Fruit fly (Drosophila melanogaster) whole organism, embryonic: ENCODE measurements around the gene CG12691.

Source experiments
- Asciz ChIP-seq: fragments of 200-800 bp; sonication (Bioruptor generic); optimal IDR thresholded peaks from 2 replicates; lab custom pipeline; 2017; ENCODE audit warnings: missing biosample characterization, mild to moderate bottlenecking, missing genetic modification characterization, missing genetic modification reagents
- CG10565 ChIP-seq: fragments of 200-800 bp; sonication (Bioruptor generic); optimal IDR thresholded peaks from 3 replicates; lab custom pipeline; 2016; ENCODE audit warnings: missing biosample characterization, mild to moderate bottlenecking, missing genetic modification characterization
- CG12299 ChIP-seq: fragments of 200-800 bp; sonication (Bioruptor generic); optimal IDR thresholded peaks from 2 replicates; lab custom pipeline; 2018; ENCODE audit warnings: missing biosample characterization, mild to moderate bottlenecking, missing genetic modification characterization
- CG12942 ChIP-seq: fragments of 200-800 bp; sonication (Bioruptor generic); optimal IDR thresholded peaks from 3 replicates; lab custom pipeline; 2016; ENCODE audit warnings: missing biosample characterization, missing genetic modification characterization
- CG14014 ChIP-seq: fragments of 200-800 bp; sonication (Bioruptor generic); IDR thresholded peaks from 2 replicates; pipeline ENCODE4 v1.3.6; 2022; ENCODE audit warnings: missing biosample characterization, missing genetic modification characterization
- CG15269 ChIP-seq: fragments of 200-800 bp; sonication (Bioruptor generic); optimal IDR thresholded peaks from 2 replicates; lab custom pipeline; 2018; ENCODE audit warnings: missing biosample characterization, mild to moderate bottlenecking, missing genetic modification characterization, moderate library complexity
- CG1529 ChIP-seq: fragments of 200-800 bp; sonication (Bioruptor generic); optimal IDR thresholded peaks from 3 replicates; lab custom pipeline; 2018; ENCODE audit warnings: missing biosample characterization, missing genetic modification characterization
- CG15514 ChIP-seq: fragments of 200-800 bp; sonication (Bioruptor generic); optimal IDR thresholded peaks from 3 replicates; lab custom pipeline; 2017; ENCODE audit warnings: missing biosample characterization, missing genetic modification characterization, mild to moderate bottlenecking, moderate library complexity, missing genetic modification reagents
- CG2120 ChIP-seq: fragments of 200-800 bp; sonication (Bioruptor generic); optimal IDR thresholded peaks from 3 replicates; lab custom pipeline; 2016; ENCODE audit warnings: missing biosample characterization, missing genetic modification characterization
- CG2129 ChIP-seq: fragments of 200-800 bp; sonication (Bioruptor generic); IDR thresholded peaks from 2 replicates; pipeline ENCODE4 v1.3.6; 2022; ENCODE audit warnings: missing biosample characterization, missing genetic modification characterization; ENCODE audit not compliant: partially characterized antibody
- CG2202 ChIP-seq: fragments of 200-800 bp; sonication (Bioruptor generic); optimal IDR thresholded peaks from 2 replicates; lab custom pipeline; 2018; ENCODE audit warnings: missing biosample characterization, mild to moderate bottlenecking, missing genetic modification characterization
- CG2678 ChIP-seq: fragments of 200-800 bp; sonication (Bioruptor generic); optimal IDR thresholded peaks from 3 replicates; lab custom pipeline; 2019; ENCODE audit warnings: missing biosample characterization, mild to moderate bottlenecking, missing genetic modification characterization, moderate library complexity
- CG4730 ChIP-seq: fragments of 200-800 bp; sonication (Bioruptor generic); IDR thresholded peaks from 2 replicates; pipeline ENCODE4 v1.3.6; 2022; ENCODE audit warnings: missing biosample characterization, missing genetic modification characterization
- CG5180 ChIP-seq: fragments of 200-800 bp; sonication (Bioruptor generic); optimal IDR thresholded peaks from 3 replicates; lab custom pipeline; 2017; ENCODE audit warnings: missing biosample characterization, missing genetic modification characterization, mild to moderate bottlenecking, moderate library complexity, missing genetic modification reagents
- CG7556 ChIP-seq: fragments of 200-800 bp; sonication (Bioruptor generic); optimal IDR thresholded peaks from 2 replicates; lab custom pipeline; 2017; ENCODE audit warnings: missing biosample characterization, mild to moderate bottlenecking, missing genetic modification characterization
- CG7745 ChIP-seq: fragments of 200-800 bp; sonication (Bioruptor generic); optimal IDR thresholded peaks from 2 replicates; lab custom pipeline; 2018; ENCODE audit warnings: missing biosample characterization, mild to moderate bottlenecking, missing genetic modification characterization, moderate library complexity
- CG8765 ChIP-seq: fragments of 200-800 bp; sonication (Bioruptor generic); IDR thresholded peaks from 2 replicates; pipeline ENCODE4 v1.3.6; 2022; ENCODE audit warnings: missing biosample characterization, missing genetic modification characterization
- CG9609 ChIP-seq: fragments of 200-800 bp; sonication (Bioruptor generic); optimal IDR thresholded peaks from 3 replicates; lab custom pipeline; 2016; ENCODE audit warnings: missing biosample characterization, missing genetic modification characterization
- CG9932 ChIP-seq: fragments of 200-800 bp; sonication (Bioruptor generic); IDR thresholded peaks from 2 replicates; pipeline ENCODE4 v1.3.6; 2022; ENCODE audit warnings: missing biosample characterization, missing genetic modification characterization
- CHES-1-like ChIP-seq: fragments of 200-800 bp; sonication (Bioruptor generic); optimal IDR thresholded peaks from 2 replicates; lab custom pipeline; 2016; ENCODE audit warnings: missing biosample characterization, missing genetic modification characterization
- Chrac-16 ChIP-seq: fragments of 200-800 bp; sonication (Bioruptor generic); optimal IDR thresholded peaks from 3 replicates; lab custom pipeline; 2016; ENCODE audit warnings: missing biosample characterization, missing genetic modification characterization
- E2f1 ChIP-seq: fragments of 200-800 bp; sonication (Bioruptor generic); IDR thresholded peaks from 2 replicates; pipeline ENCODE4 v1.3.6; 2022; ENCODE audit warnings: missing biosample characterization, missing genetic modification characterization
- E2f2 ChIP-seq: fragments of 200-800 bp; sonication (Bioruptor generic); IDR thresholded peaks from 2 replicates; pipeline ENCODE4 v1.3.6; 2022; ENCODE audit warnings: missing biosample characterization, missing genetic modification characterization
- HHEX ChIP-seq: fragments of 200-800 bp; sonication (Bioruptor generic); optimal IDR thresholded peaks from 3 replicates; lab custom pipeline; 2017; ENCODE audit warnings: missing biosample characterization, mild to moderate bottlenecking, missing genetic modification characterization, missing genetic modification reagents
- Hey ChIP-seq: fragments of 200-800 bp; sonication (Bioruptor generic); optimal IDR thresholded peaks from 3 replicates; lab custom pipeline; 2018; ENCODE audit warnings: missing biosample characterization, mild to moderate bottlenecking, missing genetic modification characterization
- HmgZ ChIP-seq: fragments of 200-800 bp; sonication (Bioruptor generic); optimal IDR thresholded peaks from 2 replicates; lab custom pipeline; 2018; ENCODE audit warnings: missing biosample characterization, mild to moderate bottlenecking, missing genetic modification characterization
- NC2β ChIP-seq: fragments of 200-800 bp; sonication (Bioruptor generic); optimal IDR thresholded peaks from 2 replicates; lab custom pipeline; 2016; ENCODE audit warnings: missing biosample characterization, missing genetic modification characterization
- Oaz ChIP-seq: fragments of 200-800 bp; sonication (Bioruptor generic); IDR thresholded peaks from 2 replicates; pipeline ENCODE4 v1.3.6; 2022; ENCODE audit warnings: missing biosample characterization, missing genetic modification characterization
- Pdp1 ChIP-seq, 2 experiments: fragments of 200-800 bp; sonication (Bioruptor generic); optimal IDR thresholded peaks; 3 replicates each; lab custom pipeline; 2016; ENCODE audit warnings: missing biosample characterization in 2 of 2, missing genetic modification characterization in 2 of 2, mild to moderate bottlenecking in 1 of 2, moderate library complexity in 1 of 2
- Scr ChIP-seq: fragments of 200-800 bp; sonication (Bioruptor generic); IDR thresholded peaks from 2 replicates; pipeline ENCODE4 v1.3.6; 2022; ENCODE audit warnings: missing biosample characterization, missing genetic modification characterization; ENCODE audit not compliant: partially characterized antibody
- Six4 ChIP-seq: fragments of 200-800 bp; sonication (Bioruptor generic); optimal IDR thresholded peaks from 2 replicates; lab custom pipeline; 2016; ENCODE audit warnings: missing biosample characterization, missing genetic modification characterization
- Tbp ChIP-seq: fragments of >200 bp; optimal IDR thresholded peaks from 2 replicates; lab custom pipeline; 2018; ENCODE audit warnings: missing biosample characterization, missing genetic modification characterization
- ab ChIP-seq: fragments of 200-800 bp; sonication (Bioruptor generic); optimal IDR thresholded peaks from 2 replicates; lab custom pipeline; 2016; ENCODE audit warnings: missing biosample characterization, missing genetic modification characterization
- al ChIP-seq: fragments of 200-800 bp; sonication (Bioruptor generic); IDR thresholded peaks from 2 replicates; pipeline ENCODE4 v1.3.6; 2022; ENCODE audit warnings: missing biosample characterization, missing genetic modification characterization
- ara ChIP-seq: fragments of 200-800 bp; sonication (Bioruptor generic); IDR thresholded peaks from 2 replicates; pipeline ENCODE4 v1.3.6; 2022; ENCODE audit warnings: missing biosample characterization, missing genetic modification characterization
- bsh ChIP-seq, 2 experiments: fragments of 200-800 bp; sonication (Bioruptor generic); optimal IDR thresholded peaks; 2 replicates each; lab custom pipeline; 2017 to 2018; ENCODE audit warnings: mild to moderate bottlenecking in 2 of 2, missing biosample characterization in 2 of 2, missing genetic modification characterization in 2 of 2, moderate library complexity in 1 of 2
- ems ChIP-seq: fragments of 200-800 bp; sonication (Bioruptor generic); optimal IDR thresholded peaks from 3 replicates; lab custom pipeline; 2016; ENCODE audit warnings: missing biosample characterization, missing genetic modification characterization
- fd96Cb ChIP-seq: fragments of 200-800 bp; sonication (Bioruptor generic); optimal IDR thresholded peaks from 2 replicates; lab custom pipeline; 2018; ENCODE audit warnings: missing biosample characterization, mild to moderate bottlenecking, missing genetic modification characterization, moderate library complexity
- fu2 ChIP-seq: fragments of 200-800 bp; sonication (Bioruptor generic); optimal IDR thresholded peaks from 2 replicates; lab custom pipeline; 2016; ENCODE audit warnings: missing biosample characterization, missing genetic modification characterization
- gce ChIP-seq: fragments of 200-800 bp; sonication (Bioruptor generic); IDR thresholded peaks from 3 replicates; pipeline ENCODE4 v1.3.6; 2022; ENCODE audit warnings: missing biosample characterization, missing genetic modification characterization
- gem ChIP-seq: fragments of 200-800 bp; sonication (Bioruptor generic); optimal IDR thresholded peaks from 2 replicates; lab custom pipeline; 2019; ENCODE audit warnings: missing biosample characterization, mild to moderate bottlenecking, missing genetic modification characterization, moderate library complexity
- grau ChIP-seq: fragments of 200-800 bp; optimal IDR thresholded peaks from 3 replicates; lab custom pipeline; 2019; ENCODE audit warnings: missing biosample characterization, mild to moderate bottlenecking, missing genetic modification characterization, moderate library complexity
- jumu ChIP-seq: fragments of 200-800 bp; sonication (Bioruptor generic); optimal IDR thresholded peaks from 3 replicates; lab custom pipeline; 2016; ENCODE audit warnings: missing biosample characterization, missing genetic modification characterization
- maf-S ChIP-seq: fragments of 200-800 bp; sonication (Bioruptor generic); optimal IDR thresholded peaks from 2 replicates; lab custom pipeline; 2016; ENCODE audit warnings: missing biosample characterization, missing genetic modification characterization
- mam ChIP-seq: fragments of 200-800 bp; sonication (Bioruptor generic); optimal IDR thresholded peaks from 3 replicates; lab custom pipeline; 2016; ENCODE audit warnings: missing biosample characterization, missing genetic modification characterization
- pan ChIP-seq, 4 experiments: fragments of >200 bp in 3 of 4; fragments of 200-800 bp in 1 of 4; sonication (Bioruptor generic) in 1 of 4; optimal IDR thresholded peaks in 3 of 4; IDR thresholded peaks in 1 of 4; 2 replicates each; pipeline versions ENCODE4 v1.3.6 to Lab custom; 2017 to 2022; ENCODE audit warnings: missing biosample characterization in 2 of 4, missing genetic modification characterization in 2 of 4, mixed read lengths in 1 of 4
- ro ChIP-seq: fragments of 200-800 bp; sonication (Bioruptor generic); IDR thresholded peaks from 2 replicates; pipeline ENCODE4 v1.3.6; 2022; ENCODE audit warnings: missing biosample characterization, missing genetic modification characterization
- row ChIP-seq: fragments of 200-800 bp; sonication (Bioruptor generic); IDR thresholded peaks from 3 replicates; pipeline ENCODE4 v1.3.6; 2022; ENCODE audit warnings: missing biosample characterization, missing genetic modification characterization
- scrt ChIP-seq: fragments of 200-800 bp; sonication (Bioruptor generic); optimal IDR thresholded peaks from 2 replicates; lab custom pipeline; 2018; ENCODE audit warnings: missing biosample characterization, mild to moderate bottlenecking, missing genetic modification characterization, moderate library complexity
- z ChIP-seq: fragments of 200-800 bp; sonication (Bioruptor generic); IDR thresholded peaks from 3 replicates; pipeline ENCODE4 v1.3.6; 2022; ENCODE audit warnings: missing biosample characterization, missing genetic modification characterization

Gene CG12691

DNA sequence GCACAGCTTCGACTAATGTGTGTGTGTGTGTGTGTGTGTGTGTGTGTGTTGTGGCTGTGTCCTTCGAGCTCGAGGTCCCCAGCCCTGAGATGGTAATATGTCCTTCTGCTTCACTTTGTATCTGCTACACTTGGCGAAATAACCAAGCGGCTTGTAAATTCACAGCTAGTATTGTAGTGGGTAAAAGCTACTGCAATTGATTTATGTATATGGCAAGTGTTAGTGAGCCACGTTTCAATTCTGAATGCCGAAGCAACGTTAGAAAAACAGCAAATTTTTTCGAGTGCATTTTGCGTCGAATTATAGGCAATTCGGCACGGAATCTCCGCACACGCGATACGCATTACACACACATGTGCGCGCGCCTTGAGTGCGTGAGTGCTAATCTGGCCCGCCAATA is 3.2 kb upstream of the CG12691 start (continued):
- TF ChIP-seq CG5180 (peak; percentile 21), Pdp1 (GFP tag; optimal IDR thresholded peaks at IDR 0.05; lab: Kevin White, UChicago) (peak in 1 of 2 experiments; percentile 47), CG15514 (peak; percentile 36), bsh (GFP tag; optimal IDR thresholded peaks at IDR 0.05; lab: Kevin White, UChicago) (peak in 1 of 2 experiments; percentile 55), CG8765 (GFP tag; lab: Robert Waterston, UW) (no peak), Six4 (GFP tag; lab: Kevin White, UChicago) (peak; percentile 16), ems (peak; percentile 6), CG12299 (tag; lab: Kevin White, UChicago) (peak; percentile 2), CG15269 (tag; lab: Kevin White, UChicago) (peak; percentile 53), CG9609 (GFP tag; lab: Kevin White, UChicago) (peak; percentile 16), fd96Cb (peak; percentile 45), jumu (GFP tag; lab: Kevin White, UChicago) (peak; percentile 38), grau (tag; lab: Kevin White, UChicago) (peak; percentile 64), E2f2 (GFP tag; lab: Robert Waterston, UW) (peak; percentile 14; the same call in 1 of the 2 replicates), row (GFP tag; lab: Robert Waterston, UW) (peak; percentile 64), Hey (tag; lab: Kevin White, UChicago) (peak; percentile 22), CHES-1-like (GFP tag; lab: Kevin White, UChicago) (peak; percentile 31), gem (tag; lab: Kevin White, UChicago) (peak; percentile 68), CG4730 (GFP tag; lab: Robert Waterston, UW) (0 out of 2 replicates have a peak, but pooled peaks have one; percentile 14), fu2 (peak; percentile 13), CG12942 (GFP tag; lab: Kevin White, UChicago) (peak; percentile 9), Oaz (0 out of 2 replicates have a peak, but pooled peaks have one; percentile 27), gce (no peak), ro (GFP tag; lab: Robert Waterston, UW) (no peak), HmgZ (peak; percentile 37), mam (GFP tag; lab: Kevin White, UChicago) (peak; percentile 50), Chrac-16 (GFP tag; lab: Kevin White, UChicago) (peak; percentile 24), CG7745 (tag; lab: Kevin White, UChicago) (no peak), ab (GFP tag; lab: Kevin White, UChicago) (no peak), CG2120 (GFP tag; lab: Kevin White, UChicago) (peak; percentile 73), CG7556 (GFP tag; lab: Kevin White, UChicago) (peak; percentile 60), CG10565 (GFP tag; lab: Kevin White, UChicago) (no peak), CG1529 (GFP tag; lab: Kevin White, UChicago) (peak; percentile 22), Asciz (GFP tag; lab: Kevin White, UChicago) (peak; percentile 22), CG2129 (GFP tag; lab: Robert Waterston, UW) (no peak), E2f1 (GFP tag; lab: Robert Waterston, UW) (0 out of 2 replicates have a peak, but pooled peaks have one; percentile 39), z (GFP tag; lab: Robert Waterston, UW) (no peak), CG2678 (tag; lab: Kevin White, UChicago) (peak; percentile 70), Scr (GFP tag; lab: Robert Waterston, UW) (no peak), Tbp (GFP tag; lab: Kevin White, UChicago) (no peak), al (GFP tag; lab: Robert Waterston, UW) (0 out of 2 replicates have a peak, but pooled peaks have one; percentile 18), ara (GFP tag; lab: Robert Waterston, UW) (peak; percentile 45; the same call in 1 of the 2 replicates), CG2202 (tag; lab: Kevin White, UChicago) (no peak), scrt (peak; percentile 33), HHEX (GFP tag; lab: Kevin White, UChicago) (peak; percentile 45), pan (optimal IDR thresholded peaks at IDR 0.05; lab: Kevin White, UChicago) (no peak), pan (GFP tag; optimal IDR thresholded peaks at IDR 0.05 in 1 of 2, IDR thresholded peaks at IDR 0.05 in 1 of 2) (peak in 1 of 2 experiments; percentile 30), CG9932 (GFP tag; lab: Robert Waterston, UW) (0 out of 2 replicates have a peak, but pooled peaks have one; percentile 33), NC2β (GFP tag; lab: Kevin White, UChicago) (no peak), maf-S (GFP tag; lab: Kevin White, UChicago) (peak; percentile 4), CG14014 (GFP tag; lab: Robert Waterston, UW) (0 out of 2 replicates have a peak, but pooled peaks have one; percentile 38)
